Fruit fly (Drosophila melanogaster): ENCODE measurements around the gene mRpL1.

mRpL1 gene

DNA sequence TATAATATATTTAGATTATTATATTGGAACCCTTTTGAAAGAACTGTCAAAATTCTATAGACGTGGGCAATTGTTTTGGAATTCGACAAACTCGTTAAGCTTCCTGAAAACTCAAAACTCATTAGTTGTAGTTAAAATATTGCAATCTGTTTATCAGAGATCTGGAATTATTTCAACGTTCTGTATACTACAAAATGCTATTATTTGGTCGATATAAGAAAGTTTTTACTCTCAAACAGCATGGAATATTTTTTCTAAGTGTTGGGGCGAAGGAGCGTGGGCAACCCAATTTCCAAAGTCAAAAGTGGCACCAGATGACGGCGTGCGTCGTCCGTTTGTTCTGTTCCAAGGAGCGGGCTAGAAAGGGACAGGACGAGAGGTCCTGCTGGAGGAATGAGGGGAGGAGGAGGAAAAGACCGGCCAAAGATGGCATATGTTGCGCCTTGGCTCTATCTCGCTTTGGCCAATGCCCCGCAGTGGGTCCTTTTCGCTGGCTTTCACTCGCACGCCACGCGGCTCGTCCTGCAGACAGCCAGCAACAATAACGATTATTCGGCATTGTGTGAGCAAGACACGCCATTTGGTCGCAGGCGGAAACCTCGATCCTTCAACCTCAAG, 15.4 kb upstream of the mRpL1 start (continued):
- no peak for TF ChIP-seq peb (GFP tag; IDR thresholded peaks at IDR 0.05)
- TF ChIP-seq Scr (GFP tag; IDR thresholded peaks at IDR 0.05; ENCODE audit: partially characterized antibody), result no peak
- peak; percentile 83 for TF ChIP-seq twi (tag; optimal IDR thresholded peaks at IDR 0.05)
- no peak for TF ChIP-seq Doc3 (GFP tag; IDR thresholded peaks at IDR 0.05; ENCODE audit: partially characterized antibody)
- peak; percentile 54 for TF ChIP-seq CG9727 (GFP tag; optimal IDR thresholded peaks at IDR 0.05)
- TF ChIP-seq CG8290 (GFP tag; optimal IDR thresholded peaks at IDR 0.05), result no peak
- no peak for TF ChIP-seq CG8290 (tag; optimal IDR thresholded peaks at IDR 0.05)
- no peak for TF ChIP-seq Hr51 (GFP tag; optimal IDR thresholded peaks at IDR 0.05)
- TF ChIP-seq Atf6 (GFP tag; IDR thresholded peaks at IDR 0.05), result no peak
- no peak for TF ChIP-seq CG11247 (GFP tag; IDR thresholded peaks at IDR 0.05)
- TF ChIP-seq ab (GFP tag; optimal IDR thresholded peaks at IDR 0.05), result no peak
- TF ChIP-seq ase (GFP tag; IDR thresholded peaks at IDR 0.05), result no peak
- TF ChIP-seq CG42726 (GFP tag; IDR thresholded peaks at IDR 0.05; ENCODE audit: partially characterized antibody), result no peak
- peak; percentile 9 for TF ChIP-seq CG8924 (tag; optimal IDR thresholded peaks at IDR 0.05)
- TF ChIP-seq amos (GFP tag; IDR thresholded peaks at IDR 0.05; ENCODE audit: partially characterized antibody), result no peak
- TF ChIP-seq CG10979 (tag; optimal IDR thresholded peaks at IDR 0.05), result peak; percentile 42
- TF ChIP-seq zf30C (GFP tag; optimal IDR thresholded peaks at IDR 0.05), result peak; percentile 66
- TF ChIP-seq Bdp1 (GFP tag; optimal IDR thresholded peaks at IDR 0.05), result no peak
- TF ChIP-seq CG13424 (tag; optimal IDR thresholded peaks at IDR 0.05), result no peak
- TF ChIP-seq maf-S (GFP tag; optimal IDR thresholded peaks at IDR 0.05), result no peak
- TF ChIP-seq tio (GFP tag; optimal IDR thresholded peaks at IDR 0.05), result no peak
- TF ChIP-seq tx (GFP tag; optimal IDR thresholded peaks at IDR 0.05), result no peak
- TF ChIP-seq CG14860 (GFP tag; IDR thresholded peaks at IDR 0.05; ENCODE audit: partially characterized antibody), result no peak
- TF ChIP-seq CG7987 (GFP tag; optimal IDR thresholded peaks at IDR 0.05), result no peak
- TF ChIP-seq lola (GFP tag; optimal IDR thresholded peaks at IDR 0.05), result peak in 1 of 3 experiments; percentile 11
- no peak for TF ChIP-seq gro (GFP tag; optimal IDR thresholded peaks at IDR 0.05)
- no peak for TF ChIP-seq usp (GFP tag; optimal IDR thresholded peaks at IDR 0.05)
- no peak for TF ChIP-seq CG32767 (GFP tag; IDR thresholded peaks at IDR 0.05)
- no peak for TF ChIP-seq CG16815 (GFP tag; optimal IDR thresholded peaks at IDR 0.05)
- peak; percentile 71 for TF ChIP-seq D (optimal IDR thresholded peaks at IDR 0.05)
- no peak for TF ChIP-seq D (GFP tag; optimal IDR thresholded peaks at IDR 0.05)
- TF ChIP-seq abd-A (tag; optimal IDR thresholded peaks at IDR 0.05), result no peak
- no peak for TF ChIP-seq Sin3A (optimal IDR thresholded peaks at IDR 0.05)
- peak; percentile 29 for TF ChIP-seq dmrt11E (tag; optimal IDR thresholded peaks at IDR 0.05)
- TF ChIP-seq CG16863 (GFP tag; optimal IDR thresholded peaks at IDR 0.05), result no peak
- TF ChIP-seq Aef1 (GFP tag; IDR thresholded peaks at IDR 0.05), result no peak

DNA sequence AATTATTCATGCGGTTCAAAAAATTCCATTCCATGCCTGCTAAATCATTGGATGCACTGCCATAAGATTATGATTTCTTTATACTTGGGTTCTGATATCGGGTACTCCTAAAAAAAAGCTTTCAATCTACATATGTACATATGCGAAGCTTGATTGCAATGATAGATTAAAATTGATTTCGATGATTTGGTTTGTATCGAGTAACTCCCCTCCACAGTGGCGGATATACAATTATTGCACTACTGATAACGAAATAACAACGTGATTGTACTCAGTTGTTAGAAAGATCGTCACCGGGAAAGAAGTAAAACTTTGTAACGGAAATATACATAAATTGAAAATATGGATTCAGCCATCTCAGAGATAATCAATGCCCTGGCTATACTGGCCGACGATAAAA, 13.5 kb upstream of the mRpL1 start, which contains the start of gene Nazo:
TSS of gene Nazo (plus strand) at position 180 of the 400 bp plus-strand sequence.
- TF ChIP-seq Dref (GFP tag; IDR thresholded peaks at IDR 0.05) (peak; percentile 18; the same call in 1 of the 2 replicates), MTF-1 (GFP tag; optimal IDR thresholded peaks at IDR 0.05; ENCODE audit: borderline replicate concordance) (no peak), NfI (GFP tag; optimal IDR thresholded peaks at IDR 0.05) (no peak), kni (GFP tag; optimal IDR thresholded peaks at IDR 0.05) (no peak), CG4707 (GFP tag; optimal IDR thresholded peaks at IDR 0.05) (no peak), CG2120 (GFP tag; optimal IDR thresholded peaks at IDR 0.05) (no peak)
